Fruit fly (Drosophila melanogaster): ENCODE measurements around the gene CG14443.
A peak's percentile ranks its signal among the peaks of the same experiment; 100 is the strongest.

Gene CG14443

DNA sequence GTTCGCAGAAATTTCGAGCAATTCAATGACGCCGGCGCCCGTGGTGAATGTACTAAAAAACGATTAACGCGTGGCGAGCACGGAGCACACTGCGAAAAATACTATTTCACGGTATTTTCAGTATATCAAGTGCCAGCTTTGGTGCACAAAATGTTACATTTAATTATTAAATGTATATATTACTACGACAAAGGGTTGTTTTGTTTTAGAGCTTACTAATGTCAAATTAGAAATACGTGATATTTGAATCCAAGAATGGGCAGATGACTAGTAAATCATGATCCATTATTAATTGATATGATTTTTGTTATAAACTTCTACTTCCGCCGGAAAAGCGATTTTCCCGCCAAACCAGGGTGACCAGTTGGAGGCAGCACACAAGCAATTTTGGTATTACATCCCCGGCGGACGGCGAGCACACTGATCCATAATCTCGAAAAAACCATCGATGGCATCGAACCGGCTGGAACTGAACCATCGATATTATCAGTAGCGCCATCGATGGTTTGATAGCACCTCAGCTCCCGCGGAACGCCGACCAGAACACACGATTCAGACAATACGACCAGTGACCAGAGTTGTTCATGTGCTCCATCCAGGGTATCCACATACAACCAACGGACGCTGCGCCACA is 20.6 kb downstream of the CG14443 start, which contains the start of the genes CG3226 and Cdc7 (continued):
- TF ChIP-seq fd3F (GFP tag; optimal IDR thresholded peaks at IDR 0.05) (peak; percentile 57), CG4282 (GFP tag; optimal IDR thresholded peaks at IDR 0.05) (peak; percentile 26), CG30020 (tag; optimal IDR thresholded peaks at IDR 0.05) (peak; percentile 61), Ravus (GFP tag; IDR thresholded peaks at IDR 0.05) (no peak), kni (GFP tag; optimal IDR thresholded peaks at IDR 0.05) (peak; percentile 86), sim (GFP tag; IDR thresholded peaks at IDR 0.05) (no peak), danr (GFP tag; IDR thresholded peaks at IDR 0.05) (no peak), Xrp1 (GFP tag; IDR thresholded peaks at IDR 0.05) (no peak), tup (GFP tag; optimal IDR thresholded peaks at IDR 0.05) (peak; percentile 17), inv (GFP tag; IDR thresholded peaks at IDR 0.05; ENCODE audit: partially characterized antibody) (peak; percentile 67), dpn (GFP tag; optimal IDR thresholded peaks at IDR 0.05) (peak; percentile 25 to 46), CG18764 (GFP tag; optimal IDR thresholded peaks at IDR 0.05) (peak; percentile 21), da (GFP tag; optimal IDR thresholded peaks at IDR 0.05) (no peak), Sry-δ (GFP tag; optimal IDR thresholded peaks at IDR 0.05) (peak; percentile 73), zfh1 (GFP tag; IDR thresholded peaks at IDR 0.05) (peak; percentile 68), ase (GFP tag; IDR thresholded peaks at IDR 0.05) (no peak), CG12942 (GFP tag; optimal IDR thresholded peaks at IDR 0.05) (no peak), B-H1 (GFP tag; IDR thresholded peaks at IDR 0.05) (peak; percentile 33; the same call in 1 of the 3 replicates), grn (GFP tag; optimal IDR thresholded peaks at IDR 0.05) (peak; percentile 69), CG34224 (GFP tag; IDR thresholded peaks at IDR 0.05; ENCODE audit: partially characterized antibody) (peak; percentile 45; the same call in 2 of the 3 replicates), sens-2 (GFP tag; IDR thresholded peaks at IDR 0.05) (no peak), Hmr (GFP tag; optimal IDR thresholded peaks at IDR 0.05) (peak; percentile 93), NC2β (GFP tag; optimal IDR thresholded peaks at IDR 0.05) (peak; percentile 85), tll (GFP tag; optimal IDR thresholded peaks at IDR 0.05) (no peak), luna (GFP tag; optimal IDR thresholded peaks at IDR 0.05) (no peak), CG3407 (GFP tag; optimal IDR thresholded peaks at IDR 0.05) (peak; percentile 59), CG3726 (GFP tag; IDR thresholded peaks at IDR 0.05) (no peak), CG10267 (tag; optimal IDR thresholded peaks at IDR 0.05) (peak; percentile 75), BEAF-32 (GFP tag; optimal IDR thresholded peaks at IDR 0.05) (peak; percentile 75), Scr (GFP tag; IDR thresholded peaks at IDR 0.05; ENCODE audit: partially characterized antibody) (peak; percentile 71), Dek (tag; optimal IDR thresholded peaks at IDR 0.05) (peak; percentile 56), lilli (GFP tag; optimal IDR thresholded peaks at IDR 0.05) (peak; percentile 12), CG12744 (GFP tag; optimal IDR thresholded peaks at IDR 0.05) (no peak), sob (GFP tag; IDR thresholded peaks at IDR 0.05) (peak; percentile 74), twi (tag; optimal IDR thresholded peaks at IDR 0.05) (peak; percentile 65), zfh2 (GFP tag; optimal IDR thresholded peaks at IDR 0.05) (no peak), Eip74EF (GFP tag; optimal IDR thresholded peaks at IDR 0.05) (peak in 1 of 2 experiments; percentile 62), CG16813 (GFP tag; IDR thresholded peaks at IDR 0.05; ENCODE audit: partially characterized antibody) (peak; percentile 76), Stat92E (GFP tag; optimal IDR thresholded peaks at IDR 0.05) (no peak), CG6272 (GFP tag; IDR thresholded peaks at IDR 0.05) (0 out of 2 replicates have a peak, but pooled peaks have one; percentile 25), Kr (GFP tag; optimal IDR thresholded peaks at IDR 0.05) (no peak), bcd (GFP tag; optimal IDR thresholded peaks at IDR 0.05) (peak; percentile 83), ro (GFP tag; IDR thresholded peaks at IDR 0.05) (no peak), Bgb (GFP tag; IDR thresholded peaks at IDR 0.05; ENCODE audit: partially characterized antibody) (peak; percentile 87), TFAM (GFP tag; optimal IDR thresholded peaks at IDR 0.05) (peak; percentile 10), CG1832 (GFP tag; optimal IDR thresholded peaks at IDR 0.05) (no peak), CG16815 (GFP tag; optimal IDR thresholded peaks at IDR 0.05) (no peak), pzg (GFP tag; optimal IDR thresholded peaks at IDR 0.05) (peak; percentile 81), usp (GFP tag; optimal IDR thresholded peaks at IDR 0.05) (no peak)

Measured in whole organism, embryonic.